Worm (Caenorhabditis elegans) whole organism, young adult: ENCODE data around the gene smrc-1.
A peak's percentile ranks its signal among the peaks of the same experiment; 100 is the strongest.

Experiments used
- B0336.3 ChIP-seq: fragments of 200-800 bp; sonication (Bioruptor generic); IDR thresholded peaks from 2 replicates; pipeline ENCODE4 v1.3.6; 2022; ENCODE audit warnings: missing genetic modification characterization, missing compliant biosample characterization
- C17E4.6 ChIP-seq: fragments of 200-800 bp; sonication (Bioruptor generic); IDR thresholded peaks from 2 replicates; pipeline ENCODE4 v1.3.6; 2022; ENCODE audit warnings: missing genetic modification reagents, missing genetic modification characterization, missing compliant biosample characterization
- F23B12.7 ChIP-seq: sonication (generic microtip); optimal IDR thresholded peaks from 2 replicates; lab custom pipeline; 2017; ENCODE audit warnings: missing genetic modification characterization, mild to moderate bottlenecking, missing compliant biosample characterization, antibody characterized with exemption, moderate library complexity; ENCODE audit not compliant: insufficient read depth
- F33H1.4 ChIP-seq: fragments of 200-800 bp; sonication (Bioruptor generic); IDR thresholded peaks from 2 replicates; pipeline ENCODE4 v1.3.6; 2022; ENCODE audit warnings: missing genetic modification reagents, missing genetic modification characterization, missing compliant biosample characterization
- F37B4.10 ChIP-seq: fragments of 200-800 bp; sonication (Bioruptor generic); IDR thresholded peaks from 2 replicates; pipeline ENCODE4 v1.3.6; 2022; ENCODE audit warnings: missing genetic modification characterization, missing compliant biosample characterization
- F39B2.1 ChIP-seq: fragments of 200-800 bp; sonication (Bioruptor generic); IDR thresholded peaks from 2 replicates; pipeline ENCODE4 v1.3.6; 2022; ENCODE audit warnings: missing genetic modification reagents, missing genetic modification characterization, missing compliant biosample characterization
- F49E8.2 ChIP-seq: sonication (generic microtip); optimal IDR thresholded peaks from 3 replicates; lab custom pipeline; 2017; ENCODE audit warnings: missing genetic modification characterization, mild to moderate bottlenecking, missing compliant biosample characterization, antibody characterized with exemption, moderate library complexity; ENCODE audit not compliant: insufficient read depth
- F52B5.7 ChIP-seq: sonication (generic microtip); optimal IDR thresholded peaks from 2 replicates; lab custom pipeline; 2016; ENCODE audit warnings: mild to moderate bottlenecking, missing genetic modification characterization, missing compliant biosample characterization
- K12H6.12 ChIP-seq: fragments of 200-800 bp; sonication (Bioruptor generic); optimal IDR thresholded peaks from 2 replicates; lab custom pipeline; 2018; ENCODE audit warnings: mild to moderate bottlenecking, missing genetic modification characterization, missing compliant biosample characterization
- T07F8.4 ChIP-seq: sonication (generic microtip); optimal IDR thresholded peaks from 2 replicates; lab custom pipeline; 2016; ENCODE audit warnings: mild to moderate bottlenecking, missing genetic modification characterization, moderate library complexity, missing compliant biosample characterization
- Y56A3A.18 ChIP-seq: fragments of 200-800 bp; sonication (Bioruptor generic); IDR thresholded peaks from 2 replicates; pipeline ENCODE4 v1.3.6; 2022; ENCODE audit warnings: missing genetic modification reagents, missing genetic modification characterization, missing compliant biosample characterization
- Y67H2A.10 ChIP-seq: fragments of 200-800 bp; sonication (Bioruptor generic); conservative IDR thresholded peaks from 2 replicates; pipeline ENCODE4 v1.3.6; 2022; ENCODE audit warnings: missing genetic modification reagents, missing genetic modification characterization, missing compliant biosample characterization
- bed-1 ChIP-seq: fragments of 200-800 bp; sonication (Bioruptor generic); IDR thresholded peaks from 2 replicates; pipeline ENCODE4 v1.3.6; 2022; ENCODE audit warnings: missing genetic modification reagents, missing genetic modification characterization, missing compliant biosample characterization
- cebp-2 ChIP-seq: fragments of 200-800 bp; sonication (Bioruptor generic); IDR thresholded peaks from 2 replicates; pipeline ENCODE4 v1.3.6; 2022; ENCODE audit warnings: missing genetic modification characterization, missing compliant biosample characterization
- ceh-100 ChIP-seq: fragments of 200-800 bp; sonication (Bioruptor generic); IDR thresholded peaks from 2 replicates; pipeline ENCODE4 v1.3.6; 2022; ENCODE audit warnings: missing genetic modification reagents, missing genetic modification characterization, missing compliant biosample characterization
- ceh-40 ChIP-seq: fragments of 200-800 bp; sonication (Bioruptor generic); IDR thresholded peaks from 2 replicates; pipeline ENCODE4 v1.3.6; 2022; ENCODE audit warnings: missing genetic modification characterization, missing compliant biosample characterization
- ceh-58 ChIP-seq: fragments of 200-800 bp; sonication (Bioruptor generic); IDR thresholded peaks from 2 replicates; pipeline ENCODE4 v1.3.6; 2022; ENCODE audit warnings: missing genetic modification characterization, missing compliant biosample characterization
- ceh-91 ChIP-seq: fragments of 200-800 bp; sonication (Bioruptor generic); IDR thresholded peaks from 2 replicates; pipeline ENCODE4 v1.3.6; 2022; ENCODE audit warnings: missing genetic modification reagents, missing genetic modification characterization, missing compliant biosample characterization
- chd-7 ChIP-seq: sonication (generic microtip); optimal IDR thresholded peaks from 2 replicates; lab custom pipeline; 2016; ENCODE audit warnings: mild to moderate bottlenecking, missing genetic modification characterization, moderate library complexity, missing compliant biosample characterization
- dox-1 ChIP-seq: fragments of 200-800 bp; sonication (Bioruptor generic); IDR thresholded peaks from 2 replicates; pipeline ENCODE4 v1.3.6; 2022; ENCODE audit warnings: missing genetic modification reagents, missing genetic modification characterization, missing compliant biosample characterization
- dpff-1 ChIP-seq: sonication (generic microtip); optimal IDR thresholded peaks from 2 replicates; lab custom pipeline; 2017; ENCODE audit warnings: mild to moderate bottlenecking, missing genetic modification characterization, missing compliant biosample characterization
- dpl-1 ChIP-seq: fragments of 150-350 bp; optimal IDR thresholded peaks from 2 replicates; lab custom pipeline; 2014; ENCODE audit warnings: missing biosample characterization, missing genetic modification reagents, missing genetic modification characterization
- ekl-4 ChIP-seq: fragments of 200-800 bp; sonication (Bioruptor generic); IDR thresholded peaks from 2 replicates; pipeline ENCODE4 v1.3.6; 2022; ENCODE audit warnings: missing genetic modification reagents, missing genetic modification characterization, missing compliant biosample characterization
- him-1 ChIP-seq: sonication (generic microtip); optimal IDR thresholded peaks from 2 replicates; lab custom pipeline; 2016; ENCODE audit warnings: missing genotype, missing genetic modification reagents, missing genetic modification characterization, missing compliant biosample characterization
- hlh-26 ChIP-seq: fragments of 200-800 bp; sonication (Bioruptor generic); conservative IDR thresholded peaks from 2 replicates; pipeline ENCODE4 v1.3.6; 2022; ENCODE audit warnings: missing genetic modification reagents, missing genetic modification characterization, missing compliant biosample characterization
- let-526 ChIP-seq: fragments of 200-800 bp; sonication (Bioruptor generic); IDR thresholded peaks from 2 replicates; pipeline ENCODE4 v1.3.6; 2022; ENCODE audit warnings: missing genetic modification reagents, missing genetic modification characterization, missing compliant biosample characterization
- lin-35 ChIP-seq, 3 experiments: fragments of 150-350 bp in 2 of 3; sonication (generic microtip) in 1 of 3; optimal IDR thresholded peaks; 2 replicates each; lab custom pipeline; 2014 to 2018; ENCODE audit warnings: missing biosample characterization in 3 of 3, missing genetic modification characterization in 3 of 3, missing genetic modification reagents in 3 of 3
- lin-40 ChIP-seq: sonication (generic microtip); optimal IDR thresholded peaks from 2 replicates; lab custom pipeline; 2016; ENCODE audit warnings: missing genetic modification characterization, mild to moderate bottlenecking, missing compliant biosample characterization, missing genotype, missing genetic modification reagents
- lsl-1 ChIP-seq: fragments of 200-800 bp; sonication (Bioruptor generic); optimal IDR thresholded peaks from 2 replicates; lab custom pipeline; 2018; ENCODE audit warnings: mild to moderate bottlenecking, missing genetic modification characterization, moderate library complexity, missing compliant biosample characterization
- madf-10 ChIP-seq: sonication (generic microtip); optimal IDR thresholded peaks from 2 replicates; lab custom pipeline; 2016; ENCODE audit warnings: mild to moderate bottlenecking, missing genetic modification characterization, missing compliant biosample characterization
- madf-3 ChIP-seq: fragments of 200-800 bp; sonication (Bioruptor generic); IDR thresholded peaks from 2 replicates; pipeline ENCODE4 v1.3.6; 2022; ENCODE audit warnings: missing genetic modification reagents, missing genetic modification characterization, missing compliant biosample characterization
- madf-6 ChIP-seq: fragments of 200-800 bp; sonication (Bioruptor generic); IDR thresholded peaks from 2 replicates; pipeline ENCODE4 v1.3.6; 2022; ENCODE audit warnings: missing genetic modification reagents, missing genetic modification characterization, missing compliant biosample characterization
- madf-8 ChIP-seq: fragments of 200-800 bp; sonication (Bioruptor generic); conservative IDR thresholded peaks from 2 replicates; pipeline ENCODE4 v1.3.6; 2022; ENCODE audit warnings: missing genetic modification reagents, missing genetic modification characterization, missing compliant biosample characterization
- mel-28 ChIP-seq: sonication (generic microtip); optimal IDR thresholded peaks from 2 replicates; lab custom pipeline; 2016; ENCODE audit warnings: borderline replicate concordance, mild to moderate bottlenecking, missing genetic modification characterization, missing compliant biosample characterization
- mxl-1 ChIP-seq: sonication (generic microtip); optimal IDR thresholded peaks from 2 replicates; lab custom pipeline; 2016; ENCODE audit warnings: missing genetic modification characterization, missing compliant biosample characterization
- nfya-2 ChIP-seq: fragments of 200-800 bp; sonication (Bioruptor generic); IDR thresholded peaks from 2 replicates; pipeline ENCODE4 v1.3.6; 2022; ENCODE audit warnings: missing genetic modification reagents, missing genetic modification characterization, missing compliant biosample characterization
- nfyb-1 ChIP-seq: fragments of 200-800 bp; sonication (Bioruptor generic); IDR thresholded peaks from 2 replicates; pipeline ENCODE4 v1.3.6; 2022; ENCODE audit warnings: missing genetic modification reagents, missing genetic modification characterization, missing compliant biosample characterization
- nhr-27 ChIP-seq: fragments of 200-800 bp; sonication (Bioruptor generic); optimal IDR thresholded peaks from 2 replicates; lab custom pipeline; 2018; ENCODE audit warnings: mild to moderate bottlenecking, missing genetic modification characterization, moderate library complexity, missing compliant biosample characterization
- nhr-90 ChIP-seq: sonication (generic microtip); optimal IDR thresholded peaks from 2 replicates; lab custom pipeline; 2016; ENCODE audit warnings: missing genotype, mild to moderate bottlenecking, missing genetic modification characterization, missing compliant biosample characterization
- pha-4 ChIP-seq: fragments of 150-350 bp; sonication (generic microtip); optimal IDR thresholded peaks from 2 replicates; lab custom pipeline; 2014; ENCODE audit warnings: missing biosample characterization, missing genetic modification reagents, missing genetic modification characterization
- rpc-1 ChIP-seq, 2 experiments: fragments of 150-350 bp in 1 of 2; sonication (generic microtip) in 1 of 2; optimal IDR thresholded peaks; 2 replicates each; lab custom pipeline; 2014 to 2018; ENCODE audit warnings: missing biosample characterization in 1 of 2, missing genetic modification characterization in 1 of 2, missing genetic modification reagents in 1 of 2, missing genotype in 1 of 2
- snpc-3.4 ChIP-seq: sonication (generic microtip); optimal IDR thresholded peaks from 2 replicates; lab custom pipeline; 2017; ENCODE audit warnings: missing genetic modification characterization, mild to moderate bottlenecking, missing compliant biosample characterization, antibody characterized with exemption, moderate library complexity, missing genotype, missing genetic modification reagents
- unc-62 ChIP-seq: fragments of 150-350 bp; optimal IDR thresholded peaks from 2 replicates; lab custom pipeline; 2014; ENCODE audit warnings: missing biosample characterization, missing genetic modification reagents, missing genetic modification characterization
- xnd-1 ChIP-seq: sonication (generic microtip); optimal IDR thresholded peaks from 2 replicates; lab custom pipeline; 2016; ENCODE audit warnings: missing genotype, missing genetic modification reagents, missing genetic modification characterization, missing compliant biosample characterization
- zfh-2 ChIP-seq: fragments of 200-800 bp; sonication (Bioruptor generic); conservative IDR thresholded peaks from 2 replicates; pipeline ENCODE4 v1.3.6; 2022; ENCODE audit warnings: missing genetic modification reagents, missing genetic modification characterization, missing compliant biosample characterization
- ztf-26 ChIP-seq: sonication (generic microtip); optimal IDR thresholded peaks from 2 replicates; lab custom pipeline; 2017; ENCODE audit warnings: missing genetic modification characterization, missing compliant biosample characterization
- ztf-28 ChIP-seq: fragments of 200-800 bp; sonication (Bioruptor generic); IDR thresholded peaks from 2 replicates; pipeline ENCODE4 v1.3.6; 2022; ENCODE audit warnings: missing genetic modification reagents, missing genetic modification characterization, missing compliant biosample characterization

Gene smrc-1

DNA sequence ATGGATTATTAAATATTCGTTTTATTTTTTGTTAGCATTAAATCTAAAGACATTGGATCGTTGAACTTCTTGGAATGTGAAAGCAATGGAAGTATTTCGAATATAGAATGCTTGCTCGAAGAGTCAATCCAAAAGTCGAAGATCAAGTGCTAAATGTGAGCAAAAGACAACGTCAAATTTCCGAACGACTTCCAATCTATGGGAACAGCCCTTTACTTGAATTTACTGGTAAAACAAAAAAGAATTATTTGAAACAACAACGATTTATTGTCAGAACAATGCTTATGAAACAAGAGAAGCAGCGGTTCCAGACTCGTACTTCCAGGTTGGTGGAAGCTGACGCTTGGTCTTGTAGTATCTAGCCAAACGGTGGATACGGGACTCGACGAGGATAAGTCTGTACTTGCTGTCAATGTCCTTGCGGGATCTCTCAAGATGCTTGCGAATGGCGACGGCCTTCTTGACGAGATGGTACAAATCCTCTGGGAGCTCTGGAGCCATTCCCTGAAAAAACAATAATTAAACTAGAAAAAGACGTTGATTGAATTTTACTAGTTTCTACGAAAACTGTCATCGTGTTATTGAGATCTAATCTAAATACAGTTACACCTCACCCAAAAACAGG lies 16.8 kb upstream of the smrc-1 start:
- no peak for TF ChIP-seq pha-4 (tag; lab: Kevin White, UChicago)
- TF ChIP-seq madf-8, result 0 out of 2 replicates have a peak, but pooled peaks have one; percentile 37
- peak; percentile 98 for TF ChIP-seq B0336.3
- no peak for TF ChIP-seq dpl-1
- TF ChIP-seq lin-35 (GFP tag; optimal IDR thresholded peaks at IDR 0.05; lab: Kevin White, UChicago), result peak in 2 of 3 experiments; percentile 19 to 45
- peak; percentile 29 for TF ChIP-seq xnd-1 (tag; lab: Kevin White, UChicago)
- TF ChIP-seq zfh-2 (GFP tag; lab: Robert Waterston, UW), result no peak; the same call in 1 of the 2 replicates
- TF ChIP-seq nfya-2 (GFP tag; lab: Robert Waterston, UW), result no peak
- no peak; the same call in 1 of the 2 replicates for TF ChIP-seq ztf-28 (GFP tag; lab: Robert Waterston, UW)
- no peak for TF ChIP-seq ceh-58 (GFP tag; lab: Robert Waterston, UW)
- TF ChIP-seq F49E8.2 (tag; lab: Kevin White, UChicago), result peak; percentile 97
- peak; percentile 16 for TF ChIP-seq chd-7 (tag; lab: Kevin White, UChicago)
- peak; percentile 67 for TF ChIP-seq lsl-1 (GFP tag; lab: Kevin White, UChicago)
- peak; percentile 62 for TF ChIP-seq F23B12.7
- peak; percentile 34; the same call in 1 of the 2 replicates for TF ChIP-seq ceh-40
- no peak for TF ChIP-seq dpff-1 (tag; lab: Kevin White, UChicago)
- peak; percentile 38 for TF ChIP-seq mxl-1 (tag; lab: Kevin White, UChicago)
- peak; percentile 86 for TF ChIP-seq nfyb-1 (GFP tag; lab: Robert Waterston, UW)
- 0 out of 2 replicates have a peak, but pooled peaks have one; percentile 33 for TF ChIP-seq F37B4.10
- peak; percentile 91 for TF ChIP-seq Y56A3A.18
- peak; percentile 63 for TF ChIP-seq madf-3 (GFP tag; lab: Robert Waterston, UW)
- TF ChIP-seq bed-1, result no peak
- TF ChIP-seq ceh-91 (GFP tag; lab: Robert Waterston, UW), result 0 out of 2 replicates have a peak, but pooled peaks have one; percentile 20
- peak; percentile 85 for TF ChIP-seq ekl-4 (GFP tag; lab: Robert Waterston, UW)
- TF ChIP-seq unc-62 (GFP tag; lab: Kevin White, UChicago), result no peak
- TF ChIP-seq F52B5.7 (tag; lab: Kevin White, UChicago), result peak; percentile 43
- TF ChIP-seq madf-10, result no peak
- peak; percentile 38 for TF ChIP-seq F33H1.4 (GFP tag; lab: Robert Waterston, UW)
- no peak for TF ChIP-seq let-526 (GFP tag; lab: Robert Waterston, UW)
- TF ChIP-seq snpc-3.4 (tag; lab: Kevin White, UChicago), result peak; percentile 87
- TF ChIP-seq ztf-26, result no peak
- no peak for TF ChIP-seq rpc-1 (optimal IDR thresholded peaks at IDR 0.05; lab: Kevin White, UChicago)
- peak; percentile 11 for TF ChIP-seq rpc-1 (tag; optimal IDR thresholded peaks at IDR 0.05; lab: Kevin White, UChicago)
- TF ChIP-seq hlh-26, result no peak
- peak; percentile 82 for TF ChIP-seq dox-1 (GFP tag; lab: Robert Waterston, UW)
- no peak for TF ChIP-seq Y67H2A.10 (GFP tag; lab: Robert Waterston, UW)
- peak; percentile 46 for TF ChIP-seq nhr-90
- no peak for TF ChIP-seq cebp-2 (GFP tag; lab: Robert Waterston, UW)
- TF ChIP-seq nhr-27 (tag; lab: Kevin White, UChicago), result no peak
- peak; percentile 77 for TF ChIP-seq madf-6 (GFP tag; lab: Robert Waterston, UW)
- TF ChIP-seq T07F8.4, result peak; percentile 51
- peak; percentile 3; the same call in 1 of the 2 replicates for TF ChIP-seq F39B2.1
- TF ChIP-seq lin-40 (tag; lab: Kevin White, UChicago), result no peak
- TF ChIP-seq C17E4.6 (GFP tag; lab: Robert Waterston, UW), result peak; percentile 44; the same call in 1 of the 2 replicates
- TF ChIP-seq ceh-100 (GFP tag; lab: Robert Waterston, UW), result peak; percentile 36; the same call in 1 of the 2 replicates
- no peak for TF ChIP-seq mel-28 (tag; lab: Kevin White, UChicago)
- no peak for TF ChIP-seq K12H6.12 (tag; lab: Kevin White, UChicago)
- TF ChIP-seq him-1, result peak; percentile 99
